Worm (Caenorhabditis elegans): ENCODE data around the gene oac-32.

Gene oac-32

ce11 chrV:1570679-1571078 lies 25.1 kb upstream of the oac-32 start:
- TF ChIP-seq dao-5 (tag; optimal IDR thresholded peaks at IDR 0.05) (no peak), W03F9.2 (tag; optimal IDR thresholded peaks at IDR 0.05) (no peak), him-1 (tag; optimal IDR thresholded peaks at IDR 0.05) (no peak)

DNA sequence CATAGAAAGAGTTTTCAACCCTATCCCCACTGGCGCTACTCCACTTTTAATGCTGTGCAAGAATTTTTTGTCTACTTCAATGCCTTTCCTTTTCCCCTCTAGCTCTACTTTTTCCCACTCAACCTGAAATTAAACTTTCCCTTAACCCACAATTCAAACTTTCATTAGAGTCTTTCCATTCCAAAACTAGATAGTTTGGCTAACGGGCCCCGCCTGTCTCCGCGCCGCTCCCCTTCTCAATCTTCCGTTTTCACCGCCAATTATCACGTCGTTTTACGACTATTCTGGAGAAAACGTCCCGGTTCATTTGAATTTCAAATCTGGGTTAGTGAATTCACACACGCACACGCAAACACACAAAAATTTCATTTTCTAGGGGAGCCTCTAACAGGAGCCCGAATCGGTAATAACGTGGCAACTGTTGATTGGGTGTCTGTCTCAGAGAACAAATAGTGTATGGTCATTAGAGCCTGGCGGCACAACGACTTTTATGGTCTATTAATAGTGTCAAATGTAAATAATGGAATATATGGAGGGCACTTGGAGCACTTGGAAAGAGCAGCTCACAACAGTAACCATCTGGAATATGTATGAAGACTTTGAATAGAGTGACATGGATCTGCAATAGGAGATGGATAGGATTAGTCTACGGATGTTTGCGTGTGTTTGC lies 24.3 kb upstream of the oac-32 start:
- TF ChIP-seq dao-5 (tag; optimal IDR thresholded peaks at IDR 0.05) = no peak
- no peak for TF ChIP-seq W03F9.2 (tag; optimal IDR thresholded peaks at IDR 0.05)
- TF ChIP-seq him-1 (tag; optimal IDR thresholded peaks at IDR 0.05) = no peak

DNA sequence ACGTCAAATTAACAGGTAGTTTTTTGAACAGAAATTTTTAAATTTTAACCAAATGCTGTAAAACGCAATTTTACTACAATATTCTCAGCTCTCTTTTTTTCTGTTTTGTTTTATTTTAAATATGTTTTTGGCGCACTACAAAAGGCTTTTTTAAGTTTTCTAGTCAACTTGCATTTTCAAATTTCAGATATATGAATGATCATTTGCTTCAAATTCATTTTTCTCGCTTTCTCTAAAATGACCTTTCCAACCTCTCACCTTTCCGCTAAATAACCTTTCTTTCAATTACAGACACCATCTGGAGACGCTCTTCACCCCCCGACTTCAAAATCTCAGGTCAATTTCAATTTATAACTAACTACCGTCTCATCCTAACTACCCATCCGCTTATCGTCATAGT lies 21.2 kb upstream of the oac-32 start, which contains the start of gene cdc-25.2:
Gene cdc-25.2 (plus strand): TSS at position 301 of the 400 bp plus-strand sequence.
- TF ChIP-seq W03F9.2 (tag; optimal IDR thresholded peaks at IDR 0.05) (no peak), him-1 (tag; optimal IDR thresholded peaks at IDR 0.05) (no peak), dao-5 (tag; optimal IDR thresholded peaks at IDR 0.05) (no peak)

- TF ChIP-seq W03F9.2 (tag; optimal IDR thresholded peaks at IDR 0.05) (no peak), dao-5 (tag; optimal IDR thresholded peaks at IDR 0.05) (no peak), him-1 (tag; optimal IDR thresholded peaks at IDR 0.05) (no peak)
Measured at ce11 chrV:1558113-1558512, 12.5 kb upstream of the oac-32 start.

ce11 chrV:1555072-1555471 lies 9.5 kb upstream of the oac-32 start:
- TF ChIP-seq him-1 (tag; optimal IDR thresholded peaks at IDR 0.05) (no peak), W03F9.2 (tag; optimal IDR thresholded peaks at IDR 0.05) (no peak), dao-5 (tag; optimal IDR thresholded peaks at IDR 0.05) (no peak)

- no peak for TF ChIP-seq W03F9.2 (tag; optimal IDR thresholded peaks at IDR 0.05)
- TF ChIP-seq dao-5 (tag; optimal IDR thresholded peaks at IDR 0.05) = no peak
- no peak for TF ChIP-seq him-1 (tag; optimal IDR thresholded peaks at IDR 0.05)
Measured at ce11 chrV:1553004-1553403, 7.4 kb upstream of the oac-32 start, which contains the start of gene srsx-8. TSS of gene srsx-8 (minus strand) at chrV:1553104.

ce11 chrV:1551143-1551542 lies 5.6 kb upstream of the oac-32 start:
- TF ChIP-seq W03F9.2 (tag; optimal IDR thresholded peaks at IDR 0.05) = no peak
- no peak for TF ChIP-seq him-1 (tag; optimal IDR thresholded peaks at IDR 0.05)
- no peak for TF ChIP-seq dao-5 (tag; optimal IDR thresholded peaks at IDR 0.05)

DNA sequence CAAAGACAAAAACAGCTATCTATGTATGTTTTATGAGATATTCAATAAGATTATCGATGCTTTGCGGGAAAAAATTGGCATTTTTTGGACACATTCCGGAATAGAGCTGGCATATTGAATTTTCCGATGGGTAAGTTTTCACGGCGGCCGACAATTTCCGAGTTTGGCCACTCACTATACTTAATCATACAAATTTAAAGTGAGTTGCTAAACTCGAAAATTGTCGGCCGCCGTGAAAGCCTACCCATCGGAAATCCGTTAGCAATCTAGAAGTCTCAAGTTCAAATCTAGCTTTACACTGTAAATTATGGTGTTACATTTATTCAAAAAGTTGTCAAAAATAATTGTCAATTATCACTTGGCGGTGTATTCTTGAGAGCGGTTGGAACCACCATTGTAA lies 5.1 kb upstream of the oac-32 start:
- TF ChIP-seq him-1 (tag; optimal IDR thresholded peaks at IDR 0.05) (no peak), dao-5 (tag; optimal IDR thresholded peaks at IDR 0.05) (no peak), W03F9.2 (tag; optimal IDR thresholded peaks at IDR 0.05) (no peak)

ce11 chrV:1547843-1548242 lies 2.3 kb upstream of the oac-32 start, which contains the start of gene F52F10.2:
TSS of gene F52F10.2 (plus strand) at chrV:1548143.
- no peak for TF ChIP-seq dao-5 (tag; optimal IDR thresholded peaks at IDR 0.05)
- TF ChIP-seq him-1 (tag; optimal IDR thresholded peaks at IDR 0.05) = no peak
- TF ChIP-seq W03F9.2 (tag; optimal IDR thresholded peaks at IDR 0.05) = no peak

DNA sequence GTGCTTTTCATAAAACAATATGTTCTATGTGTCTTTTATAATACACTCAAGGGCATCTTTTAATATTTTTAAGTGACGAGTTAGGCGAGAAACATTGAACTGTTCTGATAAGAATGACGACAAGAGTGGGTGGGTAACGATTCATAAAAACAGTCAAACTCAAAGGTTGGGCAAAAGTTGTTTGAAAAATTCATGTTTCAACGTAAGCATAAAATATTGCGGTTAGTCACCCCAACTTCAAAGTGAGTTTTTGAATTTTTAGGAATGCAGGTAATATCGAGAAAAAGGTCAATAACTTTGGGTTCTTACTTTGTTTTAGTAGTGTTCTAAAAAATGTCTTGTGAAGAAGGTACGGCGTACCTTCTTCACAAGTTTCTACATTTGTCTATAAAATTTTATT lies 3.8 kb downstream of the oac-32 start, which contains the start of gene oac-31:
Gene oac-31 (minus strand): TSS at position 101 of the 400 bp plus-strand sequence.
- TF ChIP-seq him-1 (tag; optimal IDR thresholded peaks at IDR 0.05) (no peak), W03F9.2 (tag; optimal IDR thresholded peaks at IDR 0.05) (no peak), dao-5 (tag; optimal IDR thresholded peaks at IDR 0.05) (no peak)

- TF ChIP-seq W03F9.2 (tag; optimal IDR thresholded peaks at IDR 0.05) (no peak), dao-5 (tag; optimal IDR thresholded peaks at IDR 0.05) (no peak), him-1 (tag; optimal IDR thresholded peaks at IDR 0.05) (no peak)
Measured at ce11 chrV:1540249-1540648, 5.3 kb downstream of the oac-32 start.

DNA sequence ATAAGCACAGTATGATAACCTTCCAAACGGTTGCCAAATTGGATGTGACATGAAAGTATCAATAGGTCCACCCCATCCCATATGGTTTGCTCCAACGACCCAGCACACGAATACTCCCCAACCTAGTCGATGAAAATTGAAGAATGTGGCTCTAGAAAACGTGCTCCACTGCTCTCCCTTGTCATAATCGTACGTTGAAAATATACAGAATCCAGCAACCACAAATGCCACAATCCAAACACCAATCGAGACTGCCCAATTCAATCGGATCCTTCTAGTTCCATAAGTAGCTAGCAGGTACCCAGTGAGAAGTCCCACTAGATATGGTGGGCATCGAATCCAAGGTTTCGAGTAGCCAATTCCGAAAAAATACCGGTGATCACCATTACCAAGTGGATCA lies 6.7 kb downstream of the oac-32 start:
- no peak for TF ChIP-seq him-1 (tag; optimal IDR thresholded peaks at IDR 0.05)
- no peak for TF ChIP-seq W03F9.2 (tag; optimal IDR thresholded peaks at IDR 0.05)
- no peak for TF ChIP-seq dao-5 (tag; optimal IDR thresholded peaks at IDR 0.05)

- TF ChIP-seq W03F9.2 (tag; optimal IDR thresholded peaks at IDR 0.05) = no peak
- TF ChIP-seq dao-5 (tag; optimal IDR thresholded peaks at IDR 0.05) = no peak
- no peak for TF ChIP-seq him-1 (tag; optimal IDR thresholded peaks at IDR 0.05)
Measured at ce11 chrV:1536979-1537378, 8.6 kb downstream of the oac-32 start, which contains the start of gene K02H11.9. TSS of gene K02H11.9 (minus strand) at chrV:1537079.

DNA sequence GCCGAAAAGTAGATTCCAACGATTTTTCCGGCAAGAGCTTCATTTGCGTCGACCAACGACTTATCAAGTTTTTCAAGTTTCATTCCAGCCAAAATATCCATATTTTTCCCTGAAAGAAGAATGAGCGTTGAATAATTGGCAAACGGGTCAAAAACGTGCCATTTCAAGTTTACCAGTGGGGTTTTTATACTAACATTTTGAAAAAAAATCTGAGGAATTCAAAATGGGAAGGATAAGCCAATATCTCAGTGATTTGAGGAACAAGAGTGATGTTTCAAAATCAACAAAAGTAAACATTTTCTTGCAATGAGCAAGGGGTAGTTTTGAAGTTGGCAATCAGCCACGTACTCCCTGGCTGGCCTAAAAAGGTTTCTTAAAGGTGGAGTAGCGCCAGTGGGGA lies 11.3 kb downstream of the oac-32 start, which contains the start of gene trx-5:
Gene trx-5 (minus strand): TSS at position 101 of the 400 bp plus-strand sequence.
- TF ChIP-seq him-1 (tag; optimal IDR thresholded peaks at IDR 0.05) (no peak), W03F9.2 (tag; optimal IDR thresholded peaks at IDR 0.05) (no peak), dao-5 (tag; optimal IDR thresholded peaks at IDR 0.05) (no peak)

DNA sequence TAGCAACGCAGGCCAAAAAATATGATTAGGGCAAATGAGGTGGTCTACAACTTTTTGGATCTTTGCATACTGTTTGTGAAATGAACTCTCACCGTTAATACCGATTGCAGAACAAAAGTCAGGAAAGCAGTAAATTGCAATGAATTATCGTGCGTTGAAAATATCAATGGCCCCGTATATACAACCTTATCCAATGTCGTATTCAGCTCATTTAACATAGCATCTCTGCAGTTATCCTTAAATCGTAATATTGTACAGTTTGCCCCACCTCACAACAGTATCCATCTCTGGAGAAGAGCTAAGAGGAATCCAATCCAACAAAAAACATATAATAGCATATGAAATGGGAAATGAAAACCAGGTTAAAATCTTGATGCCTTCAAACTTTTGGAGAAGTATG lies 13.1 kb downstream of the oac-32 start:
- TF ChIP-seq dao-5 (tag; optimal IDR thresholded peaks at IDR 0.05) (no peak), W03F9.2 (tag; optimal IDR thresholded peaks at IDR 0.05) (no peak), him-1 (tag; optimal IDR thresholded peaks at IDR 0.05) (no peak)

Measured in whole organism, L4/young adult.